Worm (Caenorhabditis elegans) whole organism, L1 larva: Measurements from ENCODE around the gene clec-205.

Experiments used
- C04F5.9 ChIP-seq: sonication (generic microtip); optimal IDR thresholded peaks from 2 replicates; lab custom pipeline; 2016; ENCODE audit warnings: missing genetic modification characterization, missing compliant biosample characterization
- C16A3.4 ChIP-seq: fragments of 150-350 bp; optimal IDR thresholded peaks from 2 replicates; lab custom pipeline; 2014; ENCODE audit warnings: missing biosample characterization, missing genetic modification characterization
- Y116A8C.19 ChIP-seq: sonication (generic microtip); optimal IDR thresholded peaks from 2 replicates; lab custom pipeline; 2016; ENCODE audit warnings: missing compliant biosample characterization, missing genetic modification characterization, borderline replicate concordance
- aha-1 ChIP-seq: fragments of 150-350 bp; optimal IDR thresholded peaks from 2 replicates; lab custom pipeline; 2014; ENCODE audit warnings: missing biosample characterization, missing genetic modification characterization
- aly-2 ChIP-seq: fragments of 150-350 bp; optimal IDR thresholded peaks from 2 replicates; lab custom pipeline; 2014; ENCODE audit warnings: missing biosample characterization, missing genetic modification characterization
- ama-1 ChIP-seq: fragments of 150-350 bp; optimal IDR thresholded peaks from 2 replicates; lab custom pipeline; 2014
- blmp-1 ChIP-seq: fragments of 150-350 bp; optimal IDR thresholded peaks from 2 replicates; lab custom pipeline; 2014; ENCODE audit warnings: missing biosample characterization, missing genetic modification characterization
- ceh-8 ChIP-seq: fragments of 200-800 bp; sonication (Bioruptor generic); optimal IDR thresholded peaks from 2 replicates; lab custom pipeline; 2018; ENCODE audit warnings: mild to moderate bottlenecking, missing genetic modification characterization, moderate library complexity, missing compliant biosample characterization
- ceh-82 ChIP-seq, 3 experiments: fragments of 150-350 bp in 1 of 3; sonication (generic microtip) in 2 of 3; optimal IDR thresholded peaks; 2 replicates each; lab custom pipeline; 2014 to 2017; ENCODE audit warnings: missing biosample characterization in 3 of 3, missing genetic modification characterization in 3 of 3
- ceh-88 ChIP-seq: fragments of 200-800 bp; sonication (Bioruptor generic); IDR thresholded peaks from 2 replicates; pipeline ENCODE4 v1.3.6; 2022; ENCODE audit warnings: missing genetic modification characterization, missing compliant biosample characterization
- ces-1 ChIP-seq: fragments of 150-350 bp; optimal IDR thresholded peaks from 2 replicates; lab custom pipeline; 2014; ENCODE audit warnings: missing biosample characterization, missing genetic modification reagents, missing genetic modification characterization
- efl-1 ChIP-seq, 4 experiments: fragments of 150-350 bp; optimal IDR thresholded peaks in 3 of 4; peaks in 1 of 4; 1 replicate in 1 of 4; 2 replicates in 3 of 4; lab custom pipeline; 2014; ENCODE audit warnings: missing biosample characterization in 2 of 4, missing genetic modification characterization in 2 of 4, missing genetic modification reagents in 2 of 4
- efl-3 ChIP-seq: fragments of 200-800 bp; sonication (Bioruptor generic); optimal IDR thresholded peaks from 2 replicates; lab custom pipeline; 2018; ENCODE audit warnings: mild to moderate bottlenecking, missing genetic modification characterization, missing compliant biosample characterization
- egl-13 ChIP-seq: sonication (generic microtip); optimal IDR thresholded peaks from 2 replicates; lab custom pipeline; 2016; ENCODE audit warnings: missing genotype, missing genetic modification reagents, missing genetic modification characterization, missing compliant biosample characterization
- ets-5 ChIP-seq: fragments of 200-800 bp; sonication (Bioruptor generic); IDR thresholded peaks from 2 replicates; pipeline ENCODE4 v1.3.6; 2022; ENCODE audit warnings: missing genetic modification characterization, missing compliant biosample characterization
- fkh-4 ChIP-seq: sonication (generic microtip); optimal IDR thresholded peaks from 2 replicates; lab custom pipeline; 2016; ENCODE audit warnings: missing compliant biosample characterization, missing genetic modification characterization, borderline replicate concordance
- fkh-8 ChIP-seq: sonication (generic microtip); optimal IDR thresholded peaks from 2 replicates; lab custom pipeline; 2016; ENCODE audit warnings: mild to moderate bottlenecking, missing genetic modification characterization, missing compliant biosample characterization
- hlh-17 ChIP-seq: fragments of 200-800 bp; sonication (Bioruptor generic); optimal IDR thresholded peaks from 2 replicates; lab custom pipeline; 2018; ENCODE audit warnings: missing genetic modification characterization, mild to moderate bottlenecking, missing compliant biosample characterization, moderate library complexity, borderline replicate concordance
- hpl-2 ChIP-seq: fragments of 150-350 bp; optimal IDR thresholded peaks from 2 replicates; lab custom pipeline; 2014; ENCODE audit warnings: missing biosample characterization, missing genetic modification reagents, missing genetic modification characterization
- isw-1 ChIP-seq: fragments of 200-800 bp; sonication (Bioruptor generic); IDR thresholded peaks from 2 replicates; pipeline ENCODE4 v1.3.6; 2022; ENCODE audit warnings: missing genetic modification characterization, missing compliant biosample characterization
- lin-15B ChIP-seq: fragments of 150-350 bp; sonication (generic microtip); optimal IDR thresholded peaks from 3 replicates; lab custom pipeline; 2014; ENCODE audit warnings: missing biosample characterization, missing genetic modification characterization
- lin-35 ChIP-seq, 2 experiments: fragments of 150-350 bp; optimal IDR thresholded peaks; 2 replicates each; lab custom pipeline; 2014; ENCODE audit warnings: missing biosample characterization in 2 of 2, missing genetic modification characterization in 2 of 2, missing genetic modification reagents in 2 of 2
- lin-39 ChIP-seq: fragments of 150-350 bp; optimal IDR thresholded peaks from 2 replicates; lab custom pipeline; 2014; ENCODE audit warnings: missing biosample characterization, missing genetic modification reagents, missing genetic modification characterization
- lir-3 ChIP-seq: sonication (generic microtip); optimal IDR thresholded peaks from 2 replicates; lab custom pipeline; 2016; ENCODE audit warnings: mild to moderate bottlenecking, missing genetic modification characterization, moderate library complexity, missing compliant biosample characterization; ENCODE audit not compliant: poor library complexity
- lsy-2 ChIP-seq, 2 experiments: fragments of 150-350 bp; optimal IDR thresholded peaks; 2 replicates each; lab custom pipeline; 2014; ENCODE audit warnings: missing biosample characterization in 2 of 2, missing genetic modification characterization in 2 of 2
- mab-9 ChIP-seq: fragments of 200-800 bp; sonication (Bioruptor generic); IDR thresholded peaks from 2 replicates; pipeline ENCODE4 v1.3.6; 2022; ENCODE audit warnings: missing genetic modification reagents, missing genetic modification characterization, missing compliant biosample characterization
- mep-1 ChIP-seq: fragments of 150-350 bp; optimal IDR thresholded peaks from 2 replicates; lab custom pipeline; 2014; ENCODE audit warnings: missing biosample characterization, missing genetic modification characterization
- nhr-11 ChIP-seq: fragments of 150-350 bp; optimal IDR thresholded peaks from 2 replicates; lab custom pipeline; 2014; ENCODE audit warnings: missing biosample characterization, missing genetic modification characterization
- nhr-19 ChIP-seq: fragments of 200-800 bp; sonication (Bioruptor generic); conservative IDR thresholded peaks from 2 replicates; pipeline ENCODE4 v1.3.6; 2022; ENCODE audit warnings: missing genetic modification characterization, missing compliant biosample characterization
- nhr-20 ChIP-seq: sonication (generic microtip); optimal IDR thresholded peaks from 2 replicates; lab custom pipeline; 2016; ENCODE audit warnings: mild to moderate bottlenecking, missing genetic modification characterization, missing compliant biosample characterization
- nhr-28 ChIP-seq: fragments of 150-350 bp; optimal IDR thresholded peaks from 2 replicates; lab custom pipeline; 2014; ENCODE audit warnings: missing biosample characterization, missing genetic modification characterization
- nhr-77 ChIP-seq: fragments of 150-350 bp; optimal IDR thresholded peaks from 2 replicates; lab custom pipeline; 2014; ENCODE audit warnings: missing biosample characterization, missing genetic modification characterization
- nhr-84 ChIP-seq: sonication (generic microtip); optimal IDR thresholded peaks from 2 replicates; lab custom pipeline; 2017; ENCODE audit warnings: missing biosample characterization, missing genetic modification characterization
- nhr-85 ChIP-seq: sonication (generic microtip); peaks from one replicate; lab custom pipeline; 2016; ENCODE audit warnings: missing genetic modification characterization, inconsistent platforms, missing compliant biosample characterization
- nhr-90 ChIP-seq: sonication (generic microtip); optimal IDR thresholded peaks from 2 replicates; lab custom pipeline; 2016; ENCODE audit warnings: mild to moderate bottlenecking, missing genetic modification characterization, missing compliant biosample characterization; ENCODE audit not compliant: poor library complexity
- pag-3 ChIP-seq: sonication (generic microtip); optimal IDR thresholded peaks from 2 replicates; lab custom pipeline; 2017; ENCODE audit warnings: missing genetic modification characterization, mild to moderate bottlenecking, missing compliant biosample characterization, antibody characterized with exemption, borderline replicate concordance; ENCODE audit not compliant: insufficient read depth
- pqm-1 ChIP-seq: sonication (generic microtip); optimal IDR thresholded peaks from 3 replicates; lab custom pipeline; 2017; ENCODE audit warnings: missing biosample characterization, missing genetic modification characterization
- skn-1 ChIP-seq: fragments of 150-350 bp; optimal IDR thresholded peaks from 2 replicates; lab custom pipeline; 2014; ENCODE audit warnings: missing biosample characterization, missing genetic modification characterization
- snpc-4 ChIP-seq: fragments of 150-350 bp; optimal IDR thresholded peaks from 2 replicates; lab custom pipeline; 2014; ENCODE audit warnings: missing biosample characterization, missing genetic modification characterization
- sox-4 ChIP-seq: sonication (generic microtip); optimal IDR thresholded peaks from 2 replicates; lab custom pipeline; 2016; ENCODE audit warnings: missing genetic modification characterization, missing compliant biosample characterization
- sptf-1 ChIP-seq: fragments of 150-350 bp; optimal IDR thresholded peaks from 2 replicates; lab custom pipeline; 2014; ENCODE audit warnings: missing biosample characterization, missing genetic modification characterization
- swsn-7 ChIP-seq: sonication (generic microtip); optimal IDR thresholded peaks from 2 replicates; lab custom pipeline; 2016; ENCODE audit warnings: missing genetic modification characterization, missing compliant biosample characterization
- tlp-1 ChIP-seq: fragments of 150-350 bp; optimal IDR thresholded peaks from 2 replicates; lab custom pipeline; 2014; ENCODE audit warnings: missing biosample characterization, missing genetic modification characterization
- unc-130 ChIP-seq: fragments of 150-350 bp; optimal IDR thresholded peaks from 2 replicates; lab custom pipeline; 2017; ENCODE audit warnings: missing biosample characterization, missing genetic modification characterization, inconsistent platforms
- unc-30 ChIP-seq: sonication (generic microtip); optimal IDR thresholded peaks from 2 replicates; lab custom pipeline; 2017; ENCODE audit warnings: missing biosample characterization, missing genetic modification characterization
- unc-62 ChIP-seq: fragments of 150-350 bp; optimal IDR thresholded peaks from 2 replicates; lab custom pipeline; 2014; ENCODE audit warnings: missing biosample characterization, missing genetic modification reagents, missing genetic modification characterization
- unc-86 ChIP-seq: sonication (generic microtip); optimal IDR thresholded peaks from 2 replicates; lab custom pipeline; 2016; ENCODE audit warnings: missing genetic modification characterization, missing compliant biosample characterization
- unc-98 ChIP-seq: fragments of 200-800 bp; sonication (Bioruptor generic); IDR thresholded peaks from 2 replicates; pipeline ENCODE4 v1.3.6; 2022; ENCODE audit warnings: missing genetic modification characterization, missing compliant biosample characterization
- zag-1 ChIP-seq: fragments of 150-350 bp; optimal IDR thresholded peaks from 2 replicates; lab custom pipeline; 2014; ENCODE audit warnings: missing biosample characterization, missing genetic modification characterization
- ztf-11 ChIP-seq, 2 experiments: sonication (generic microtip); optimal IDR thresholded peaks; 2 replicates each; lab custom pipeline; 2016 to 2017; ENCODE audit warnings: missing genetic modification characterization in 2 of 2, missing biosample characterization in 1 of 2, missing compliant biosample characterization in 1 of 2
- ztf-4 ChIP-seq: fragments of 150-350 bp; optimal IDR thresholded peaks from 2 replicates; lab custom pipeline; 2014; ENCODE audit warnings: missing biosample characterization, missing genetic modification characterization

Gene clec-205

ce11 chrV:1804645-1805559 is 44.2 kb downstream of the clec-205 start, which contains the start of the genes hsp-16.2 and hsp-16.41:
Gene hsp-16.2, minus strand, starts transcription at chrV:1804957.
Gene hsp-16.41, plus strand, starts transcription at chrV:1805178.
- TF ChIP-seq nhr-20 (tag; lab: Kevin White, UChicago) (peak; percentile 73), hlh-17 (GFP tag; lab: Kevin White, UChicago) (no peak), pqm-1 (tag; lab: Kevin White, UChicago) (no peak), efl-1 (optimal IDR thresholded peaks at IDR 0.05; lab: Kevin White, UChicago) (peak; percentile 52 to 75), efl-1 (GFP tag; optimal IDR thresholded peaks at IDR 0.05 in 1 of 2; lab: Kevin White, UChicago) (peak; percentile 45 to 89), ets-5 (GFP tag; lab: Robert Waterston, UW) (no peak), nhr-28 (tag; lab: Kevin White, UChicago) (no peak), aly-2 (no peak), lin-15B (tag; lab: Kevin White, UChicago) (no peak), fkh-8 (peak; percentile 92), isw-1 (GFP tag; lab: Robert Waterston, UW) (0 out of 2 replicates have a peak, but pooled peaks have one; percentile 20), swsn-7 (peak; percentile 80), nhr-84 (tag; lab: Kevin White, UChicago) (no peak), fkh-4 (no peak), ces-1 (no peak), hpl-2 (GFP tag; lab: Kevin White, UChicago) (no peak), zag-1 (tag; lab: Kevin White, UChicago) (no peak), mab-9 (GFP tag; lab: Robert Waterston, UW) (no peak), ama-1 (lab: Kevin White, UChicago) (peak; percentile 88), ceh-88 (GFP tag; lab: Robert Waterston, UW) (no peak), ztf-11 (tag; optimal IDR thresholded peaks at IDR 0.05; lab: Kevin White, UChicago) (peak in 1 of 2 experiments; percentile 48), egl-13 (peak; percentile 82), ztf-4 (tag; lab: Kevin White, UChicago) (peak; percentile 13), unc-98 (no peak), unc-130 (tag; lab: Kevin White, UChicago) (no peak), unc-62 (GFP tag; lab: Kevin White, UChicago) (no peak), nhr-11 (tag; lab: Kevin White, UChicago) (no peak), pag-3 (tag; lab: Kevin White, UChicago) (no peak), lsy-2 (tag; optimal IDR thresholded peaks at IDR 0.05; lab: Kevin White, UChicago) (peak in 1 of 2 experiments; percentile 39), snpc-4 (tag; lab: Kevin White, UChicago) (no peak), tlp-1 (tag; lab: Kevin White, UChicago) (no peak), sox-4 (tag; lab: Kevin White, UChicago) (peak; percentile 24), lir-3 (tag; lab: Kevin White, UChicago) (no peak), ceh-8 (GFP tag; lab: Kevin White, UChicago) (no peak), nhr-19 (peak; percentile 55), unc-30 (tag; lab: Kevin White, UChicago) (no peak), unc-86 (tag; lab: Kevin White, UChicago) (peak; percentile 67), C04F5.9 (tag; lab: Kevin White, UChicago) (no peak), lin-35 (GFP tag; optimal IDR thresholded peaks at IDR 0.05; lab: Kevin White, UChicago) (peak; percentile 32 to 57), blmp-1 (tag; lab: Kevin White, UChicago) (peak; percentile 11), aha-1 (tag; lab: Kevin White, UChicago) (peak; percentile 13), efl-3 (GFP tag; lab: Kevin White, UChicago) (no peak), nhr-85 (tag; lab: Kevin White, UChicago) (peak; percentile 45), skn-1 (tag; lab: Kevin White, UChicago) (peak; percentile 31), nhr-90 (tag; lab: Kevin White, UChicago) (peak; percentile 48), C16A3.4 (tag; lab: Kevin White, UChicago) (no peak), lin-39 (tag; lab: Kevin White, UChicago) (no peak), nhr-77 (no peak), sptf-1 (tag; lab: Kevin White, UChicago) (no peak), ceh-82 (tag; optimal IDR thresholded peaks at IDR 0.05; lab: Kevin White, UChicago) (peak in 1 of 3 experiments; percentile 46), Y116A8C.19 (tag; lab: Kevin White, UChicago) (no peak), mep-1 (tag; lab: Kevin White, UChicago) (peak; percentile 56)
